Worm (Caenorhabditis elegans) whole organism, L2 larva: ENCODE measurements around the gene lurp-3.

Experiments
- C34F6.9 ChIP-seq: fragments of 150-350 bp; optimal IDR thresholded peaks from 2 replicates; lab custom pipeline; 2014; ENCODE audit warnings: missing biosample characterization, missing genetic modification characterization
- F13H6.1 ChIP-seq: sonication (generic microtip); optimal IDR thresholded peaks from 2 replicates; lab custom pipeline; 2016; ENCODE audit warnings: missing genetic modification characterization, missing compliant biosample characterization
- R02D3.7 ChIP-seq: fragments of 150-350 bp; optimal IDR thresholded peaks from 2 replicates; lab custom pipeline; 2014; ENCODE audit warnings: missing biosample characterization, missing genetic modification characterization
- Y55F3AM.14 ChIP-seq: fragments of 200-800 bp; sonication (Bioruptor generic); optimal IDR thresholded peaks from 2 replicates; lab custom pipeline; 2018; ENCODE audit warnings: mild to moderate bottlenecking, missing genetic modification characterization, missing compliant biosample characterization
- ZK546.5 ChIP-seq: sonication (generic microtip); optimal IDR thresholded peaks from 2 replicates; lab custom pipeline; 2017; ENCODE audit warnings: missing biosample characterization, missing genetic modification characterization
- alr-1 ChIP-seq: fragments of 150-350 bp; optimal IDR thresholded peaks from 2 replicates; lab custom pipeline; 2014; ENCODE audit warnings: missing biosample characterization, missing genetic modification characterization
- aly-2 ChIP-seq: fragments of 150-350 bp; optimal IDR thresholded peaks from 2 replicates; lab custom pipeline; 2014; ENCODE audit warnings: missing biosample characterization, missing genetic modification characterization
- ama-1 ChIP-seq: fragments of 150-350 bp; optimal IDR thresholded peaks from 2 replicates; lab custom pipeline; 2018; ENCODE audit warnings: inconsistent platforms
- blmp-1 ChIP-seq: sonication (generic microtip); optimal IDR thresholded peaks from 2 replicates; lab custom pipeline; 2017; ENCODE audit warnings: missing genetic modification characterization, mild to moderate bottlenecking, missing compliant biosample characterization, antibody characterized with exemption, moderate library complexity; ENCODE audit not compliant: insufficient read depth
- ceh-16 ChIP-seq: fragments of 150-350 bp; optimal IDR thresholded peaks from 2 replicates; lab custom pipeline; 2014; ENCODE audit warnings: missing biosample characterization, missing genetic modification characterization
- crh-2 ChIP-seq: sonication (generic microtip); optimal IDR thresholded peaks from 2 replicates; lab custom pipeline; 2017; ENCODE audit warnings: missing biosample characterization, missing genetic modification characterization
- dmd-4 ChIP-seq: sonication (generic microtip); optimal IDR thresholded peaks from 2 replicates; lab custom pipeline; 2017; ENCODE audit warnings: missing biosample characterization, missing genetic modification characterization
- egl-27 ChIP-seq: sonication (generic microtip); optimal IDR thresholded peaks from 3 replicates; lab custom pipeline; 2017; ENCODE audit warnings: missing biosample characterization, missing genetic modification reagents, missing genetic modification characterization
- elt-1 ChIP-seq: fragments of 150-350 bp; optimal IDR thresholded peaks from 2 replicates; lab custom pipeline; 2014; ENCODE audit warnings: missing biosample characterization, missing genetic modification characterization
- elt-3 ChIP-seq: sonication (generic microtip); optimal IDR thresholded peaks from 2 replicates; lab custom pipeline; 2017; ENCODE audit warnings: missing biosample characterization, missing genetic modification characterization
- fos-1 ChIP-seq: fragments of 150-350 bp; optimal IDR thresholded peaks from 2 replicates; lab custom pipeline; 2014; ENCODE audit warnings: missing biosample characterization, missing genetic modification characterization
- gmeb-1 ChIP-seq: fragments of 150-350 bp; optimal IDR thresholded peaks from 2 replicates; lab custom pipeline; 2014; ENCODE audit warnings: missing biosample characterization, missing genetic modification characterization
- lin-11 ChIP-seq: fragments of 150-350 bp; sonication (generic microtip); optimal IDR thresholded peaks from 2 replicates; lab custom pipeline; 2014; ENCODE audit warnings: missing biosample characterization, missing genetic modification characterization, inconsistent platforms, mixed read lengths
- lin-13 ChIP-seq: fragments of 150-350 bp; optimal IDR thresholded peaks from 2 replicates; lab custom pipeline; 2014; ENCODE audit warnings: missing biosample characterization, missing genetic modification reagents, missing genetic modification characterization
- lin-39 ChIP-seq: fragments of 150-350 bp; optimal IDR thresholded peaks from 2 replicates; lab custom pipeline; 2014; ENCODE audit warnings: missing biosample characterization, missing genetic modification reagents, missing genetic modification characterization
- lsy-2 ChIP-seq, 2 experiments: fragments of 150-350 bp in 1 of 2; sonication (generic microtip) in 1 of 2; optimal IDR thresholded peaks; 2 replicates each; lab custom pipeline; 2014 to 2017; ENCODE audit warnings: missing biosample characterization in 2 of 2, missing genetic modification characterization in 2 of 2
- mab-5 ChIP-seq: fragments of 150-350 bp; optimal IDR thresholded peaks from 2 replicates; lab custom pipeline; 2014; ENCODE audit warnings: missing biosample characterization, missing genetic modification characterization
- mdl-1 ChIP-seq, 2 experiments: fragments of 150-350 bp in 1 of 2; sonication (generic microtip) in 1 of 2; optimal IDR thresholded peaks; 2 replicates each; lab custom pipeline; 2017; ENCODE audit warnings: missing biosample characterization in 2 of 2, missing genetic modification characterization in 2 of 2
- nhr-10 ChIP-seq: sonication (generic microtip); optimal IDR thresholded peaks from 2 replicates; lab custom pipeline; 2017; ENCODE audit warnings: missing biosample characterization, missing genetic modification characterization
- nhr-11 ChIP-seq: fragments of 150-350 bp; optimal IDR thresholded peaks from 2 replicates; lab custom pipeline; 2014; ENCODE audit warnings: missing biosample characterization, missing genetic modification characterization
- nhr-12 ChIP-seq: fragments of 150-350 bp; optimal IDR thresholded peaks from 2 replicates; lab custom pipeline; 2014; ENCODE audit warnings: missing biosample characterization, missing genetic modification characterization
- nhr-129 ChIP-seq: fragments of 150-350 bp; optimal IDR thresholded peaks from 2 replicates; lab custom pipeline; 2014; ENCODE audit warnings: missing biosample characterization, missing genetic modification characterization
- nhr-21 ChIP-seq: fragments of 150-350 bp; optimal IDR thresholded peaks from 2 replicates; lab custom pipeline; 2014; ENCODE audit warnings: missing biosample characterization, missing genetic modification characterization
- nhr-23 ChIP-seq: fragments of 150-350 bp; optimal IDR thresholded peaks from 2 replicates; lab custom pipeline; 2014; ENCODE audit warnings: missing biosample characterization, missing genetic modification reagents, missing genetic modification characterization
- nhr-237 ChIP-seq: fragments of 150-350 bp; optimal IDR thresholded peaks from 2 replicates; lab custom pipeline; 2014; ENCODE audit warnings: missing biosample characterization, missing genetic modification characterization
- nhr-25 ChIP-seq: fragments of 150-350 bp; sonication (generic microtip); optimal IDR thresholded peaks from 3 replicates; lab custom pipeline; 2014; ENCODE audit warnings: missing biosample characterization, missing genetic modification characterization
- nhr-6 ChIP-seq: fragments of 150-350 bp; optimal IDR thresholded peaks from 2 replicates; lab custom pipeline; 2014; ENCODE audit warnings: missing biosample characterization, missing genetic modification characterization
- nhr-77 ChIP-seq: fragments of 150-350 bp; optimal IDR thresholded peaks from 2 replicates; lab custom pipeline; 2014; ENCODE audit warnings: missing biosample characterization, missing genetic modification characterization
- peb-1 ChIP-seq: fragments of 150-350 bp; optimal IDR thresholded peaks from 2 replicates; lab custom pipeline; 2014; ENCODE audit warnings: missing biosample characterization, missing genetic modification characterization
- sem-4 ChIP-seq: fragments of 150-350 bp; optimal IDR thresholded peaks from 2 replicates; lab custom pipeline; 2014; ENCODE audit warnings: missing biosample characterization, missing genetic modification reagents, missing genetic modification characterization
- skn-1 ChIP-seq: sonication (generic microtip); optimal IDR thresholded peaks from 2 replicates; lab custom pipeline; 2017; ENCODE audit warnings: missing biosample characterization, missing genetic modification characterization
- sma-3 ChIP-seq: sonication (generic microtip); optimal IDR thresholded peaks from 2 replicates; lab custom pipeline; 2016; ENCODE audit warnings: missing genetic modification reagents, missing genetic modification characterization, missing compliant biosample characterization
- sma-9 ChIP-seq, 2 experiments: fragments of 150-350 bp in 1 of 2; sonication (generic microtip) in 1 of 2; optimal IDR thresholded peaks; 2 replicates each; lab custom pipeline; 2014 to 2016; ENCODE audit warnings: missing genetic modification characterization in 2 of 2, mild to moderate bottlenecking in 1 of 2, missing biosample characterization in 1 of 2, missing compliant biosample characterization in 1 of 2, missing genetic modification reagents in 1 of 2, moderate library complexity in 1 of 2
- snpc-4 ChIP-seq: fragments of 150-350 bp; optimal IDR thresholded peaks from 2 replicates; lab custom pipeline; 2014; ENCODE audit warnings: missing biosample characterization, missing genetic modification characterization
- unc-39 ChIP-seq: fragments of 150-350 bp; optimal IDR thresholded peaks from 2 replicates; lab custom pipeline; 2014; ENCODE audit warnings: missing biosample characterization, missing genetic modification characterization
- unc-55 ChIP-seq: fragments of 150-350 bp; sonication (generic microtip); optimal IDR thresholded peaks from 3 replicates; lab custom pipeline; 2014; ENCODE audit warnings: missing biosample characterization, missing genetic modification reagents, missing genetic modification characterization
- unc-62 ChIP-seq: fragments of 150-350 bp; optimal IDR thresholded peaks from 2 replicates; lab custom pipeline; 2014; ENCODE audit warnings: missing biosample characterization, missing genetic modification reagents, missing genetic modification characterization
- zag-1 ChIP-seq: fragments of 150-350 bp; optimal IDR thresholded peaks from 2 replicates; lab custom pipeline; 2014; ENCODE audit warnings: missing biosample characterization, missing genetic modification characterization
- ztf-1 ChIP-seq: fragments of 200-800 bp; sonication (Bioruptor generic); conservative IDR thresholded peaks from 2 replicates; pipeline ENCODE4 v1.3.6; 2022; ENCODE audit warnings: missing genetic modification characterization, missing compliant biosample characterization
- ztf-11 ChIP-seq: sonication (generic microtip); optimal IDR thresholded peaks from 2 replicates; lab custom pipeline; 2017; ENCODE audit warnings: missing biosample characterization, missing genetic modification characterization
- ztf-4 ChIP-seq: fragments of 150-350 bp; optimal IDR thresholded peaks from 2 replicates; lab custom pipeline; 2014; ENCODE audit warnings: missing biosample characterization, missing genetic modification characterization

Gene lurp-3

DNA sequence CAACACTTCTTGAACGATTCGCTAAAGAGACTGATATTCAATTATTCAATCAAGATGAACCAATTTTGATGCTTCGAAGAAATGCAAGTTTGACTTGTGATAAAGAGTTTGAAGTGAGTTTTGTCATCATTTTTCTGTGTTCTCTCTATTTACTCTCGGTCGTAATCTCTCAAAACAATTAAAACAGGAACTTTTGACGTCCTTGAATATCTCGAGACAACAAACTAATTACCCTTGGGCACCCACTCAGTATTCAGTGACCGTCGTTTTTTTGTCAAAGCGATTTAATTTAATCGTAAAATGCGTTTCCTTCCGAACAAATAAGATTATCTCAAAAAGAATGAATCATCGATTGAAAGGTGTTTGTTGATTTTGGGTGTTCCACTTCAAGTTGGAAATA, 8.6 kb downstream of the lurp-3 start:
- TF ChIP-seq lsy-2 (tag; optimal IDR thresholded peaks at IDR 0.05; lab: Kevin White, UChicago), result no peak
- no peak for TF ChIP-seq nhr-237 (tag; lab: Kevin White, UChicago)
- peak; percentile 24 for TF ChIP-seq sma-3 (GFP tag; lab: Kevin White, UChicago)
- TF ChIP-seq sma-9 (GFP tag; optimal IDR thresholded peaks at IDR 0.05; lab: Kevin White, UChicago), result peak; percentile 3
- no peak for TF ChIP-seq sma-9 (tag; optimal IDR thresholded peaks at IDR 0.05; lab: Kevin White, UChicago)
- TF ChIP-seq crh-2 (tag; lab: Kevin White, UChicago), result peak; percentile 1
- TF ChIP-seq nhr-23 (tag; lab: Kevin White, UChicago), result no peak
- TF ChIP-seq ztf-4, result peak; percentile 1
- TF ChIP-seq nhr-25, result peak; percentile 69
- peak; percentile 34 for TF ChIP-seq ama-1
- peak; percentile 69 for TF ChIP-seq skn-1

DNA sequence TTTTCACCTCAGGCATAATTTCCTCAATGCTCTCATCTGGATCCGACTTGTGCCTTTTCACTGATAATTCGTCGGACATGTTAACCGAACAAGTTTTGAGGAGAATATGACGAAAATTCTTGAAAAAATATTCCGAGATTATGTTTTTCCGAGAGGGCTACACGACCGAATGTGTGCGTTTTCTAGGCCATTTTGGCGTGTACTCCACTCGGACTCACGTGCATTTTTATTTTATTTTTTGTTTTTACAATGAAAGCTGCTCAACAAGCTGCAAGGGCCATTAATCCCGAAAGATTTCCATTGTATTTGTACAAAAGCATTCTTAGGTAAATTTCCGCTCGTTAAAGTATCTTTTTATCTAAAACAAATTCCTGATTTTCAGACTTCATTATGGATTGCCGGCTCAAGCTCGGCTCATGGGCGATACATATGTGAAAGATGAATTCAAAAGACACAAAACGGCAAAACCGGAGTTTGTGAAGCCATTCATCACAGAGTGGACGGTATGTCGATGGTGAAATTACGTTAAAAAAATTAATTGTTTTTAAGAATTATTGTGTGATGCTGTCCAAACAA, 12.7 kb downstream of the lurp-3 start, which contains the start of the genes F25H9.6 and F25H9.7:
F25H9.6 (minus strand) TSS at position 172 of the 576 bp plus-strand sequence.
F25H9.7 (plus strand) TSS at position 187 of the 576 bp plus-strand sequence.
- TF ChIP-seq snpc-4 (peak; percentile 53), R02D3.7 (tag; lab: Kevin White, UChicago) (no peak), unc-62 (GFP tag; lab: Kevin White, UChicago) (no peak), gmeb-1 (tag; lab: Kevin White, UChicago) (peak; percentile 79), nhr-10 (no peak), nhr-6 (no peak), blmp-1 (tag; lab: Kevin White, UChicago) (peak; percentile 38), lin-13 (GFP tag; lab: Kevin White, UChicago) (peak; percentile 73), ztf-4 (peak; percentile 44), unc-39 (tag; lab: Kevin White, UChicago) (no peak), lin-39 (tag; lab: Kevin White, UChicago) (no peak), fos-1 (tag; lab: Kevin White, UChicago) (peak; percentile 56), lsy-2 (tag; optimal IDR thresholded peaks at IDR 0.05; lab: Kevin White, UChicago) (peak; percentile 72 to 89), elt-1 (tag; lab: Kevin White, UChicago) (no peak), crh-2 (tag; lab: Kevin White, UChicago) (peak; percentile 84), nhr-11 (tag; lab: Kevin White, UChicago) (no peak), nhr-129 (tag; lab: Kevin White, UChicago) (peak; percentile 31), C34F6.9 (tag; lab: Kevin White, UChicago) (peak; percentile 92), zag-1 (tag; lab: Kevin White, UChicago) (no peak), dmd-4 (tag; lab: Kevin White, UChicago) (no peak), peb-1 (tag; lab: Kevin White, UChicago) (no peak), sma-9 (GFP tag; optimal IDR thresholded peaks at IDR 0.05; lab: Kevin White, UChicago) (peak; percentile 94), sma-9 (tag; optimal IDR thresholded peaks at IDR 0.05; lab: Kevin White, UChicago) (no peak), egl-27 (peak; percentile 85), nhr-21 (peak; percentile 78), sem-4 (tag; lab: Kevin White, UChicago) (peak; percentile 63), ceh-16 (tag; lab: Kevin White, UChicago) (no peak), nhr-77 (tag; lab: Kevin White, UChicago) (no peak), lin-11 (tag; lab: Kevin White, UChicago) (peak; percentile 22), nhr-23 (tag; lab: Kevin White, UChicago) (no peak), ZK546.5 (no peak), mdl-1 (tag; optimal IDR thresholded peaks at IDR 0.05; lab: Kevin White, UChicago) (peak; percentile 62 to 91), ztf-11 (tag; lab: Kevin White, UChicago) (no peak), nhr-25 (no peak), elt-3 (no peak), alr-1 (tag; lab: Kevin White, UChicago) (no peak), ztf-1 (GFP tag; lab: Robert Waterston, UW) (no peak), nhr-237 (tag; lab: Kevin White, UChicago) (no peak), unc-55 (GFP tag; lab: Kevin White, UChicago) (peak; percentile 86), F13H6.1 (tag; lab: Kevin White, UChicago) (peak; percentile 86), skn-1 (no peak), mab-5 (tag; lab: Kevin White, UChicago) (peak; percentile 54), aly-2 (tag; lab: Kevin White, UChicago) (no peak), Y55F3AM.14 (GFP tag; lab: Kevin White, UChicago) (peak; percentile 51), nhr-12 (tag; lab: Kevin White, UChicago) (no peak), sma-3 (GFP tag; lab: Kevin White, UChicago) (peak; percentile 91), ama-1 (peak; percentile 9)
